Worm (Caenorhabditis elegans) whole organism, mixed stage, embryonic: ENCODE measurements around the gene ZK228.1.

Source experiments
- blmp-1 ChIP-seq: fragments of 150-350 bp; optimal IDR thresholded peaks from 2 replicates; lab custom pipeline; 2014; ENCODE audit warnings: missing biosample characterization, missing genetic modification characterization
- drap-1 ChIP-seq: fragments of 200-800 bp; sonication (Bioruptor generic); optimal IDR thresholded peaks from 3 replicates; lab custom pipeline; 2018; ENCODE audit warnings: mild to moderate bottlenecking, missing genetic modification characterization, missing compliant biosample characterization
- elt-1 ChIP-seq: sonication (generic microtip); optimal IDR thresholded peaks from 2 replicates; lab custom pipeline; 2017; ENCODE audit warnings: missing genetic modification characterization, mild to moderate bottlenecking, missing compliant biosample characterization, antibody characterized with exemption, moderate library complexity, borderline replicate concordance; ENCODE audit not compliant: insufficient read depth
- lsy-2 ChIP-seq: fragments of 150-350 bp; optimal IDR thresholded peaks from 2 replicates; lab custom pipeline; 2014; ENCODE audit warnings: missing biosample characterization, missing genetic modification characterization
- mep-1 ChIP-seq: fragments of 150-350 bp; optimal IDR thresholded peaks from 2 replicates; lab custom pipeline; 2017; ENCODE audit warnings: missing biosample characterization, missing genetic modification reagents, missing genetic modification characterization, inconsistent platforms
- unc-39 ChIP-seq: fragments of 150-350 bp; optimal IDR thresholded peaks from 2 replicates; lab custom pipeline; 2014; ENCODE audit warnings: missing biosample characterization, missing genetic modification characterization
- unc-62 ChIP-seq: fragments of 150-350 bp; optimal IDR thresholded peaks from 2 replicates; lab custom pipeline; 2014; ENCODE audit warnings: missing biosample characterization, missing genetic modification reagents, missing genetic modification characterization

- TF ChIP-seq unc-62 (GFP tag; lab: Kevin White, UChicago) (no peak), lsy-2 (tag; lab: Kevin White, UChicago) (no peak), elt-1 (tag; lab: Kevin White, UChicago) (no peak), drap-1 (GFP tag; lab: Kevin White, UChicago) (no peak), unc-39 (no peak), mep-1 (tag; lab: Kevin White, UChicago) (no peak), blmp-1 (tag; lab: Kevin White, UChicago) (no peak)
Observed at ce11 chrV:18462365-18462837, 18.2 kb downstream of the ZK228.1 start, which contains the start of gene ZK228.4.
